Fruit fly (Drosophila melanogaster) whole organism, embryonic: ENCODE measurements around the gene CG44362.
A peak's percentile ranks its signal among the peaks of the same experiment; 100 is the strongest.

Experiments
- Ada2b ChIP-seq: fragments of 200-800 bp; sonication (Bioruptor generic); IDR thresholded peaks from 2 replicates; pipeline ENCODE4 v1.3.6; 2022; ENCODE audit warnings: missing biosample characterization, missing genetic modification characterization
- Awh ChIP-seq: fragments of 200-800 bp; sonication (Bioruptor generic); IDR thresholded peaks from 2 replicates; pipeline ENCODE4, ENCODE4 v1.3.6; 2022; ENCODE audit warnings: missing biosample characterization, missing genetic modification characterization
- Bteb2 ChIP-seq: fragments of 200-800 bp; sonication (Bioruptor generic); optimal IDR thresholded peaks from 2 replicates; lab custom pipeline; 2016; ENCODE audit warnings: missing biosample characterization, missing genetic modification characterization
- CG10147 ChIP-seq: fragments of 200-800 bp; sonication (Bioruptor generic); optimal IDR thresholded peaks from 2 replicates; lab custom pipeline; 2019; ENCODE audit warnings: missing biosample characterization, mild to moderate bottlenecking, missing genetic modification characterization, moderate library complexity
- CG12071 ChIP-seq: fragments of 200-800 bp; sonication (Bioruptor generic); optimal IDR thresholded peaks from 3 replicates; lab custom pipeline; 2018; ENCODE audit warnings: missing biosample characterization, mild to moderate bottlenecking, missing genetic modification characterization
- CG14710 ChIP-seq: fragments of 200-800 bp; sonication (Bioruptor generic); optimal IDR thresholded peaks from 3 replicates; lab custom pipeline; 2019; ENCODE audit warnings: missing biosample characterization, mild to moderate bottlenecking, missing genetic modification characterization, moderate library complexity
- CG15011 ChIP-seq: fragments of 200-800 bp; sonication (Bioruptor generic); optimal IDR thresholded peaks from 3 replicates; lab custom pipeline; 2018; ENCODE audit warnings: missing biosample characterization, mild to moderate bottlenecking, missing genetic modification characterization
- CG15696 ChIP-seq: fragments of 200-800 bp; sonication (Bioruptor generic); optimal IDR thresholded peaks from 2 replicates; lab custom pipeline; 2019; ENCODE audit warnings: missing biosample characterization, mild to moderate bottlenecking, missing genetic modification characterization, moderate library complexity
- CG17359 ChIP-seq: fragments of 200-800 bp; sonication (Bioruptor generic); optimal IDR thresholded peaks from 3 replicates; lab custom pipeline; 2018; ENCODE audit warnings: missing biosample characterization, mild to moderate bottlenecking, missing genetic modification characterization, moderate library complexity
- CG18262 ChIP-seq: fragments of 200-800 bp; optimal IDR thresholded peaks from 3 replicates; lab custom pipeline; 2019; ENCODE audit warnings: missing biosample characterization, mild to moderate bottlenecking, missing genetic modification characterization, moderate library complexity
- CG18599 ChIP-seq: fragments of 200-800 bp; sonication (Bioruptor generic); optimal IDR thresholded peaks from 3 replicates; lab custom pipeline; 2017; ENCODE audit warnings: missing biosample characterization, missing genetic modification characterization, mild to moderate bottlenecking, moderate library complexity, missing genetic modification reagents
- CG31441 ChIP-seq: fragments of 200-800 bp; sonication (Bioruptor generic); IDR thresholded peaks from 2 replicates; pipeline ENCODE4 v1.3.6; 2022; ENCODE audit warnings: missing biosample characterization, missing genetic modification characterization
- CG3726 ChIP-seq: fragments of 200-800 bp; sonication (Bioruptor generic); IDR thresholded peaks from 3 replicates; pipeline ENCODE4, ENCODE4 v1.3.6; 2022; ENCODE audit warnings: missing biosample characterization, missing genetic modification characterization
- CG5180 ChIP-seq: fragments of 200-800 bp; sonication (Bioruptor generic); optimal IDR thresholded peaks from 3 replicates; lab custom pipeline; 2017; ENCODE audit warnings: missing biosample characterization, missing genetic modification characterization, mild to moderate bottlenecking, moderate library complexity, missing genetic modification reagents
- CG6683 ChIP-seq: fragments of 200-800 bp; sonication (Bioruptor generic); optimal IDR thresholded peaks from 2 replicates; lab custom pipeline; 2017; ENCODE audit warnings: missing biosample characterization, mild to moderate bottlenecking, missing genetic modification characterization, missing genetic modification reagents
- CG6813 ChIP-seq: fragments of 200-800 bp; sonication (Bioruptor generic); optimal IDR thresholded peaks from 2 replicates; lab custom pipeline; 2017; ENCODE audit warnings: missing biosample characterization, missing genetic modification characterization, mild to moderate bottlenecking, moderate library complexity, missing genetic modification reagents
- CG7357 ChIP-seq: fragments of 200-800 bp; sonication (Bioruptor generic); IDR thresholded peaks from 3 replicates; pipeline ENCODE4 v1.3.6; 2022; ENCODE audit warnings: missing biosample characterization, missing genetic modification characterization
- CG7839 ChIP-seq: fragments of 200-800 bp; sonication (Bioruptor generic); optimal IDR thresholded peaks from 3 replicates; lab custom pipeline; 2018; ENCODE audit warnings: missing biosample characterization, mild to moderate bottlenecking, missing genetic modification characterization, moderate library complexity
- CG8290 ChIP-seq, 3 experiments: fragments of 200-800 bp; sonication (Bioruptor generic); optimal IDR thresholded peaks; 2 replicates each; lab custom pipeline; 2016 to 2019; ENCODE audit warnings: missing biosample characterization in 3 of 3, missing genetic modification characterization in 3 of 3, mild to moderate bottlenecking in 2 of 3, moderate library complexity in 1 of 3
- CG8924 ChIP-seq: fragments of 200-800 bp; optimal IDR thresholded peaks from 3 replicates; lab custom pipeline; 2019; ENCODE audit warnings: missing biosample characterization, mild to moderate bottlenecking, missing genetic modification characterization, moderate library complexity
- CG9932 ChIP-seq: fragments of 200-800 bp; sonication (Bioruptor generic); IDR thresholded peaks from 2 replicates; pipeline ENCODE4 v1.3.6; 2022; ENCODE audit warnings: missing biosample characterization, missing genetic modification characterization
- D19A ChIP-seq: fragments of 200-800 bp; optimal IDR thresholded peaks from 3 replicates; lab custom pipeline; 2019; ENCODE audit warnings: missing biosample characterization, mild to moderate bottlenecking, missing genetic modification characterization, moderate library complexity
- Dbx ChIP-seq: fragments of 200-800 bp; sonication (Bioruptor generic); IDR thresholded peaks from 3 replicates; pipeline ENCODE4 v1.3.6; 2022; ENCODE audit warnings: missing biosample characterization, missing genetic modification characterization
- Drgx ChIP-seq: fragments of 200-800 bp; sonication (Bioruptor generic); IDR thresholded peaks from 2 replicates; pipeline ENCODE4 v1.3.6; 2022; ENCODE audit warnings: missing biosample characterization, missing genetic modification characterization
- Fer1 ChIP-seq: fragments of 200-800 bp; sonication (Bioruptor generic); optimal IDR thresholded peaks from 2 replicates; lab custom pipeline; 2017; ENCODE audit warnings: missing biosample characterization, mild to moderate bottlenecking, missing genetic modification characterization
- Sox100B ChIP-seq: fragments of 200-800 bp; sonication (Bioruptor generic); optimal IDR thresholded peaks from 3 replicates; lab custom pipeline; 2018; ENCODE audit warnings: missing biosample characterization, mild to moderate bottlenecking, missing genetic modification characterization
- Sox102F ChIP-seq: fragments of 200-800 bp; sonication (Bioruptor generic); optimal IDR thresholded peaks from 2 replicates; lab custom pipeline; 2018; ENCODE audit warnings: missing biosample characterization, mild to moderate bottlenecking, missing genetic modification characterization, moderate library complexity
- ato ChIP-seq: fragments of 200-800 bp; sonication (Bioruptor generic); IDR thresholded peaks from 2 replicates; pipeline ENCODE4 v1.3.6; 2022; ENCODE audit warnings: missing biosample characterization, missing genetic modification characterization; ENCODE audit not compliant: partially characterized antibody
- az2 ChIP-seq: fragments of 200-800 bp; sonication (Bioruptor generic); optimal IDR thresholded peaks from 3 replicates; lab custom pipeline; 2016; ENCODE audit warnings: missing biosample characterization, missing genetic modification characterization
- bsh ChIP-seq, 2 experiments: fragments of 200-800 bp; sonication (Bioruptor generic); optimal IDR thresholded peaks; 2 replicates each; lab custom pipeline; 2017 to 2018; ENCODE audit warnings: mild to moderate bottlenecking in 2 of 2, missing biosample characterization in 2 of 2, missing genetic modification characterization in 2 of 2, moderate library complexity in 1 of 2
- dati ChIP-seq: fragments of 200-800 bp; sonication (Bioruptor generic); IDR thresholded peaks from 2 replicates; pipeline ENCODE4 v1.3.6; 2022; ENCODE audit warnings: missing biosample characterization, missing genetic modification characterization
- dysf ChIP-seq: fragments of 200-800 bp; sonication (Bioruptor generic); IDR thresholded peaks from 3 replicates; pipeline ENCODE4 v1.3.6; 2022; ENCODE audit warnings: missing biosample characterization, missing genetic modification characterization
- gcm2 ChIP-seq: fragments of 200-800 bp; sonication (Bioruptor generic); optimal IDR thresholded peaks from 2 replicates; lab custom pipeline; 2016; ENCODE audit warnings: missing biosample characterization, missing genetic modification characterization
- lab ChIP-seq: fragments of 200-800 bp; sonication (Bioruptor generic); optimal IDR thresholded peaks from 3 replicates; lab custom pipeline; 2017; ENCODE audit warnings: missing biosample characterization, missing genetic modification characterization, mild to moderate bottlenecking, moderate library complexity, missing genetic modification reagents
- lola ChIP-seq, 3 experiments: fragments of >200 bp in 2 of 3; fragments of 200-800 bp in 1 of 3; sonication (Bioruptor generic) in 1 of 3; optimal IDR thresholded peaks; 2 replicates each; lab custom pipeline; 2017 to 2019; ENCODE audit warnings: missing biosample characterization in 3 of 3, missing genetic modification characterization in 3 of 3, mild to moderate bottlenecking in 1 of 3, moderate library complexity in 1 of 3
- nau ChIP-seq: fragments of 200-800 bp; sonication (Bioruptor generic); optimal IDR thresholded peaks from 3 replicates; lab custom pipeline; 2017; ENCODE audit warnings: missing biosample characterization, mild to moderate bottlenecking, missing genetic modification characterization, missing genetic modification reagents
- nmo ChIP-seq: fragments of 200-800 bp; sonication (Bioruptor generic); optimal IDR thresholded peaks from 2 replicates; lab custom pipeline; 2018; ENCODE audit warnings: missing biosample characterization, mild to moderate bottlenecking, missing genetic modification characterization, moderate library complexity
- ro ChIP-seq: fragments of 200-800 bp; sonication (Bioruptor generic); IDR thresholded peaks from 2 replicates; pipeline ENCODE4 v1.3.6; 2022; ENCODE audit warnings: missing biosample characterization, missing genetic modification characterization
- sisA ChIP-seq: fragments of 200-800 bp; sonication (Bioruptor generic); IDR thresholded peaks from 2 replicates; pipeline ENCODE4 v1.3.6; 2022; ENCODE audit warnings: missing biosample characterization, missing genetic modification characterization
- so ChIP-seq: fragments of 200-800 bp; sonication (Bioruptor generic); IDR thresholded peaks from 3 replicates; pipeline ENCODE4 v1.3.6; 2022; ENCODE audit warnings: missing biosample characterization, missing genetic modification characterization
- tap ChIP-seq: fragments of 200-800 bp; optimal IDR thresholded peaks from 3 replicates; lab custom pipeline; 2019; ENCODE audit warnings: missing biosample characterization, mild to moderate bottlenecking, missing genetic modification characterization, moderate library complexity
- vvl ChIP-seq: fragments of 200-800 bp; sonication (Bioruptor generic); IDR thresholded peaks from 2 replicates; pipeline ENCODE4 v1.3.6; 2022; ENCODE audit warnings: missing biosample characterization, missing genetic modification characterization
- yki ChIP-seq: fragments of >200 bp; optimal IDR thresholded peaks from 3 replicates; lab custom pipeline; 2018

Gene CG44362

dm6 chr3L:11368319-11369299 lies 28.7 kb upstream of the CG44362 start (continued):
- TF ChIP-seq Bteb2 (GFP tag; lab: Kevin White, UChicago), result no peak
- TF ChIP-seq Awh, result peak; percentile 80
- TF ChIP-seq gcm2 (GFP tag; lab: Kevin White, UChicago), result no peak
- no peak for TF ChIP-seq Dbx
- peak; percentile 42 for TF ChIP-seq Sox102F (GFP tag; lab: Kevin White, UChicago)
- TF ChIP-seq CG7357 (GFP tag; lab: Robert Waterston, UW), result 0 out of 3 replicates have a peak, but pooled peaks have one; percentile 28
- TF ChIP-seq CG31441 (GFP tag; lab: Robert Waterston, UW), result peak; percentile 56

dm6 chr3L:11369778-11370684 lies 27.3 kb upstream of the CG44362 start:
- TF ChIP-seq bsh (GFP tag; optimal IDR thresholded peaks at IDR 0.05; lab: Kevin White, UChicago) (peak; percentile 27 to 31), so (GFP tag; lab: Robert Waterston, UW) (0 out of 3 replicates have a peak, but pooled peaks have one; percentile 30), Sox100B (GFP tag; lab: Kevin White, UChicago) (peak; percentile 56), CG12071 (GFP tag; lab: Kevin White, UChicago) (no peak), sisA (GFP tag; lab: Robert Waterston, UW) (peak; percentile 26; the same call in 1 of the 2 replicates), CG17359 (tag; lab: Kevin White, UChicago) (peak; percentile 63), dysf (GFP tag; lab: Robert Waterston, UW) (0 out of 3 replicates have a peak, but pooled peaks have one; percentile 34), ato (no peak), CG7839 (peak; percentile 43), lola (GFP tag; optimal IDR thresholded peaks at IDR 0.05; lab: Kevin White, UChicago) (peak in 1 of 3 experiments; percentile 21), CG18599 (peak; percentile 44), CG10147 (peak; percentile 39), CG14710 (tag; lab: Kevin White, UChicago) (peak; percentile 72), nau (GFP tag; lab: Kevin White, UChicago) (peak; percentile 55), CG3726 (GFP tag; lab: Robert Waterston, UW) (0 out of 3 replicates have a peak, but pooled peaks have one; percentile 19), Fer1 (GFP tag; lab: Kevin White, UChicago) (peak; percentile 12), az2 (peak; percentile 8), CG18262 (tag; lab: Kevin White, UChicago) (peak; percentile 83), CG8924 (tag; lab: Kevin White, UChicago) (peak; percentile 57), CG5180 (GFP tag; lab: Kevin White, UChicago) (peak; percentile 6), Ada2b (0 out of 2 replicates have a peak, but pooled peaks have one; percentile 13), CG15011 (GFP tag; lab: Kevin White, UChicago) (peak; percentile 6), vvl (GFP tag; lab: Robert Waterston, UW) (peak; percentile 65), lab (GFP tag; lab: Kevin White, UChicago) (peak; percentile 27), D19A (peak; percentile 86), dati (GFP tag; lab: Robert Waterston, UW) (no peak), ro (no peak), nmo (GFP tag; lab: Kevin White, UChicago) (peak; percentile 69), yki (lab: Kevin White, UChicago) (no peak), CG15696 (tag; lab: Kevin White, UChicago) (peak; percentile 13), CG6683 (GFP tag; lab: Kevin White, UChicago) (no peak), CG8290 (GFP tag; optimal IDR thresholded peaks at IDR 0.05; lab: Kevin White, UChicago) (no peak), CG8290 (tag; optimal IDR thresholded peaks at IDR 0.05; lab: Kevin White, UChicago) (peak in 1 of 2 experiments; percentile 25), tap (tag; lab: Kevin White, UChicago) (peak; percentile 44), CG6813 (peak; percentile 55), CG9932 (GFP tag; lab: Robert Waterston, UW) (peak; percentile 25; the same call in 1 of the 2 replicates), Drgx (peak; percentile 64)
